Worm (Caenorhabditis elegans) whole organism, L4 larva: ENCODE results near the gene sptl-2.

ENCODE experiments used
- F26F4.8 ChIP-seq: fragments of 200-800 bp; sonication (Bioruptor generic); conservative IDR thresholded peaks from 2 replicates; pipeline ENCODE4 v1.3.6; 2022; ENCODE audit warnings: missing genetic modification characterization, missing compliant biosample characterization
- F37D6.2 ChIP-seq: sonication (generic microtip); optimal IDR thresholded peaks from 2 replicates; lab custom pipeline; 2016; ENCODE audit warnings: mild to moderate bottlenecking, missing genetic modification characterization, missing compliant biosample characterization
- R02D3.7 ChIP-seq: fragments of 150-350 bp; sonication (generic microtip); optimal IDR thresholded peaks from 3 replicates; lab custom pipeline; 2014; ENCODE audit warnings: missing biosample characterization, missing genetic modification characterization
- Y48G9A.11 ChIP-seq: fragments of 200-800 bp; sonication (Bioruptor generic); IDR thresholded peaks from 2 replicates; pipeline ENCODE4 v1.3.6; 2022; ENCODE audit warnings: missing genetic modification reagents, missing genetic modification characterization, missing compliant biosample characterization
- Y5F2A.4 ChIP-seq: fragments of 200-800 bp; sonication (Bioruptor generic); optimal IDR thresholded peaks from 2 replicates; lab custom pipeline; 2018; ENCODE audit warnings: mild to moderate bottlenecking, missing genetic modification characterization, missing compliant biosample characterization
- ZK337.2 ChIP-seq: fragments of 200-800 bp; sonication (Bioruptor generic); IDR thresholded peaks from 2 replicates; pipeline ENCODE4 v1.3.6; 2022; ENCODE audit warnings: missing genetic modification reagents, missing genetic modification characterization, missing compliant biosample characterization
- ZK546.5 ChIP-seq, 2 experiments: sonication (generic microtip); optimal IDR thresholded peaks; 2 replicates each; lab custom pipeline; 2017; ENCODE audit warnings: missing biosample characterization in 2 of 2, missing genetic modification characterization in 2 of 2
- attf-4 ChIP-seq: sonication (generic microtip); optimal IDR thresholded peaks from 3 replicates; lab custom pipeline; 2017; ENCODE audit warnings: missing biosample characterization, missing genetic modification characterization
- ceh-28 ChIP-seq: fragments of 150-350 bp; optimal IDR thresholded peaks from 2 replicates; lab custom pipeline; 2014; ENCODE audit warnings: missing biosample characterization, missing genetic modification reagents, missing genetic modification characterization
- ceh-32 ChIP-seq: sonication (generic microtip); optimal IDR thresholded peaks from 2 replicates; lab custom pipeline; 2016; ENCODE audit warnings: mild to moderate bottlenecking, missing genetic modification characterization, missing compliant biosample characterization; ENCODE audit not compliant: poor library complexity
- ceh-62 ChIP-seq: sonication (generic microtip); optimal IDR thresholded peaks from 2 replicates; lab custom pipeline; 2017; ENCODE audit warnings: missing biosample characterization, missing genetic modification characterization
- ceh-82 ChIP-seq: sonication (generic microtip); optimal IDR thresholded peaks from 2 replicates; lab custom pipeline; 2017; ENCODE audit warnings: missing biosample characterization, missing genetic modification characterization
- ces-1 ChIP-seq: fragments of 150-350 bp; sonication (generic microtip); optimal IDR thresholded peaks from 4 replicates; lab custom pipeline; 2014; ENCODE audit warnings: missing biosample characterization, missing genetic modification reagents, missing genetic modification characterization
- daf-16 ChIP-seq, 3 experiments: sonication (generic microtip); optimal IDR thresholded peaks; 2 replicates each; lab custom pipeline; 2016 to 2017; ENCODE audit warnings: missing genetic modification characterization in 3 of 3, missing genetic modification reagents in 3 of 3, mild to moderate bottlenecking in 2 of 3, missing compliant biosample characterization in 2 of 3, missing biosample characterization in 1 of 3, moderate library complexity in 1 of 3
- daf-8 ChIP-seq: fragments of 200-800 bp; sonication (Bioruptor generic); IDR thresholded peaks from 2 replicates; pipeline ENCODE4 v1.3.6; 2022; ENCODE audit warnings: missing genetic modification characterization, missing compliant biosample characterization
- dmd-6 ChIP-seq: fragments of 200-800 bp; sonication (Bioruptor generic); IDR thresholded peaks from 2 replicates; pipeline ENCODE4 v1.3.6; 2022; ENCODE audit warnings: missing genetic modification reagents, missing genetic modification characterization, missing compliant biosample characterization
- dpl-1 ChIP-seq: fragments of 150-350 bp; optimal IDR thresholded peaks from 2 replicates; lab custom pipeline; 2014; ENCODE audit warnings: missing biosample characterization, missing genetic modification reagents, missing genetic modification characterization
- dve-1 ChIP-seq: sonication (generic microtip); optimal IDR thresholded peaks from 2 replicates; lab custom pipeline; 2017; ENCODE audit warnings: antibody characterized with exemption, mild to moderate bottlenecking, missing genetic modification characterization, missing compliant biosample characterization; ENCODE audit not compliant: insufficient read depth
- egl-43 ChIP-seq: fragments of 200-800 bp; sonication (Bioruptor generic); IDR thresholded peaks from 2 replicates; pipeline ENCODE4 v1.3.6; 2022; ENCODE audit warnings: missing genetic modification reagents, missing genetic modification characterization, missing compliant biosample characterization
- hif-1 ChIP-seq, 2 experiments: sonication (generic microtip); optimal IDR thresholded peaks; 2 replicates each; lab custom pipeline; 2016 to 2017; ENCODE audit warnings: missing compliant biosample characterization in 2 of 2, missing genetic modification characterization in 2 of 2, missing genetic modification reagents in 2 of 2, missing genotype in 2 of 2, mild to moderate bottlenecking in 1 of 2
- hlh-11 ChIP-seq: fragments of 200-800 bp; sonication (Bioruptor generic); optimal IDR thresholded peaks from 2 replicates; lab custom pipeline; 2018; ENCODE audit warnings: mild to moderate bottlenecking, missing genetic modification characterization, missing compliant biosample characterization
- hlh-30 ChIP-seq: sonication (generic microtip); optimal IDR thresholded peaks from 2 replicates; lab custom pipeline; 2017; ENCODE audit warnings: antibody characterized with exemption, mild to moderate bottlenecking, missing genetic modification characterization, missing compliant biosample characterization; ENCODE audit not compliant: insufficient read depth
- lin-1 ChIP-seq: fragments of 200-800 bp; sonication (Bioruptor generic); IDR thresholded peaks from 2 replicates; pipeline ENCODE4 v1.3.6; 2022; ENCODE audit warnings: missing genetic modification reagents, missing genetic modification characterization, missing compliant biosample characterization
- lin-15B ChIP-seq: fragments of 150-350 bp; sonication (generic microtip); optimal IDR thresholded peaks from 3 replicates; lab custom pipeline; 2014; ENCODE audit warnings: missing biosample characterization, missing genetic modification characterization
- lin-38 ChIP-seq: fragments of 200-800 bp; sonication (Bioruptor generic); IDR thresholded peaks from 2 replicates; pipeline ENCODE4 v1.3.6; 2022; ENCODE audit warnings: missing genetic modification reagents, missing genetic modification characterization, missing compliant biosample characterization
- lin-39 ChIP-seq: fragments of 150-350 bp; optimal IDR thresholded peaks from 2 replicates; lab custom pipeline; 2014; ENCODE audit warnings: missing biosample characterization, missing genetic modification reagents, missing genetic modification characterization
- lir-3 ChIP-seq: sonication (generic microtip); optimal IDR thresholded peaks from 2 replicates; lab custom pipeline; 2016; ENCODE audit warnings: mild to moderate bottlenecking, missing genetic modification characterization, missing compliant biosample characterization
- lsy-2 ChIP-seq, 2 experiments: fragments of 150-350 bp in 1 of 2; sonication (generic microtip) in 1 of 2; optimal IDR thresholded peaks; 2 replicates each; lab custom pipeline; 2014 to 2017; ENCODE audit warnings: missing biosample characterization in 2 of 2, missing genetic modification characterization in 2 of 2
- mdl-1 ChIP-seq, 2 experiments: fragments of 150-350 bp in 1 of 2; sonication (generic microtip) in 1 of 2; optimal IDR thresholded peaks; 2 replicates each; lab custom pipeline; 2014 to 2017; ENCODE audit warnings: missing biosample characterization in 2 of 2, missing genetic modification characterization in 2 of 2
- mep-1 ChIP-seq: fragments of 150-350 bp; sonication (generic microtip); optimal IDR thresholded peaks from 3 replicates; lab custom pipeline; 2014; ENCODE audit warnings: missing biosample characterization, missing genetic modification characterization
- nhr-237 ChIP-seq: sonication (generic microtip); optimal IDR thresholded peaks from 2 replicates; lab custom pipeline; 2017; ENCODE audit warnings: missing biosample characterization, missing genetic modification characterization
- nhr-76 ChIP-seq: fragments of 150-350 bp; optimal IDR thresholded peaks from 2 replicates; lab custom pipeline; 2014; ENCODE audit warnings: missing biosample characterization, missing genetic modification characterization
- php-3 ChIP-seq: fragments of 200-800 bp; sonication (Bioruptor generic); IDR thresholded peaks from 2 replicates; pipeline ENCODE4 v1.3.6; 2022; ENCODE audit warnings: missing genetic modification reagents, missing genetic modification characterization, missing compliant biosample characterization
- rbr-2 ChIP-seq: sonication (generic microtip); optimal IDR thresholded peaks from 2 replicates; lab custom pipeline; 2016; ENCODE audit warnings: missing genotype, missing genetic modification characterization, missing compliant biosample characterization
- sdz-12 ChIP-seq: fragments of 200-800 bp; sonication (Bioruptor generic); optimal IDR thresholded peaks from 2 replicates; lab custom pipeline; 2018; ENCODE audit warnings: mild to moderate bottlenecking, missing genetic modification characterization, missing compliant biosample characterization
- skn-1 ChIP-seq: fragments of 150-350 bp; optimal IDR thresholded peaks from 2 replicates; lab custom pipeline; 2014; ENCODE audit warnings: missing biosample characterization, missing genetic modification characterization
- snpc-4 ChIP-seq: fragments of 150-350 bp; optimal IDR thresholded peaks from 2 replicates; lab custom pipeline; 2014; ENCODE audit warnings: missing biosample characterization, missing genetic modification characterization
- spr-1 ChIP-seq: sonication (generic microtip); optimal IDR thresholded peaks from 2 replicates; lab custom pipeline; 2016; ENCODE audit warnings: mild to moderate bottlenecking, missing genetic modification characterization, missing compliant biosample characterization
- tag-97 ChIP-seq: fragments of 200-800 bp; sonication (Bioruptor generic); IDR thresholded peaks from 2 replicates; pipeline ENCODE4 v1.3.6; 2022; ENCODE audit warnings: missing genetic modification characterization, missing compliant biosample characterization
- unc-39 ChIP-seq: sonication (generic microtip); optimal IDR thresholded peaks from 2 replicates; lab custom pipeline; 2017; ENCODE audit warnings: missing biosample characterization, missing genetic modification characterization
- vab-7 ChIP-seq: fragments of 200-800 bp; sonication (Bioruptor generic); IDR thresholded peaks from 2 replicates; pipeline ENCODE4 v1.3.6; 2022; ENCODE audit warnings: missing genetic modification reagents, missing genetic modification characterization, missing compliant biosample characterization
- zfp-3 ChIP-seq: fragments of 200-800 bp; sonication (Bioruptor generic); conservative IDR thresholded peaks from 2 replicates; pipeline ENCODE4 v1.3.6; 2022; ENCODE audit warnings: missing genetic modification reagents, missing genetic modification characterization, missing compliant biosample characterization
- zip-2 ChIP-seq: fragments of 150-350 bp; optimal IDR thresholded peaks from 2 replicates; lab custom pipeline; 2014; ENCODE audit warnings: missing biosample characterization, missing genetic modification characterization
- ztf-7 ChIP-seq: fragments of 150-350 bp; optimal IDR thresholded peaks from 2 replicates; lab custom pipeline; 2014; ENCODE audit warnings: missing biosample characterization, missing genetic modification characterization

sptl-2 gene

ce11 chrV:8031121-8031520 lies 14.1 kb downstream of the sptl-2 start, which contains the start of gene vars-1 (continued):
- TF ChIP-seq dmd-6 (GFP tag; lab: Robert Waterston, UW) (0 out of 2 replicates have a peak, but pooled peaks have one; percentile 13), egl-43 (GFP tag; lab: Robert Waterston, UW) (no peak), sdz-12 (no peak), lsy-2 (tag; optimal IDR thresholded peaks at IDR 0.05; lab: Kevin White, UChicago) (peak in 1 of 2 experiments; percentile 71), ces-1 (GFP tag; lab: Kevin White, UChicago) (no peak), ceh-28 (no peak), lin-39 (no peak), ceh-62 (tag; lab: Kevin White, UChicago) (no peak), skn-1 (tag; lab: Kevin White, UChicago) (no peak), daf-16 (GFP tag; optimal IDR thresholded peaks at IDR 0.05; lab: Kevin White, UChicago) (no peak), daf-16 (tag; optimal IDR thresholded peaks at IDR 0.05; lab: Kevin White, UChicago) (peak; percentile 37), unc-39 (tag; lab: Kevin White, UChicago) (no peak), zfp-3 (GFP tag; lab: Robert Waterston, UW) (no peak), Y5F2A.4 (GFP tag; lab: Kevin White, UChicago) (no peak), spr-1 (tag; lab: Kevin White, UChicago) (no peak), dve-1 (tag; lab: Kevin White, UChicago) (no peak), vab-7 (GFP tag; lab: Robert Waterston, UW) (no peak), rbr-2 (tag; lab: Kevin White, UChicago) (no peak), dpl-1 (GFP tag; lab: Kevin White, UChicago) (peak; percentile 93), attf-4 (tag; lab: Kevin White, UChicago) (no peak), hlh-11 (no peak), F37D6.2 (no peak), snpc-4 (tag; lab: Kevin White, UChicago) (no peak), lin-38 (GFP tag; lab: Robert Waterston, UW) (peak; percentile 93), tag-97 (no peak)
- TF ChIP-seq, all 104 proteins: peak for 17

- TF ChIP-seq lin-15B (tag; lab: Kevin White, UChicago) (no peak), daf-8 (GFP tag; lab: Robert Waterston, UW) (no peak), hif-1 (tag; optimal IDR thresholded peaks at IDR 0.05; lab: Kevin White, UChicago) (no peak), mep-1 (tag; lab: Kevin White, UChicago) (no peak), hlh-30 (tag; lab: Kevin White, UChicago) (no peak), zip-2 (tag; lab: Kevin White, UChicago) (no peak), lin-1 (GFP tag; lab: Robert Waterston, UW) (no peak), nhr-76 (no peak), ztf-7 (tag; lab: Kevin White, UChicago) (no peak), F26F4.8 (no peak), lsy-2 (tag; optimal IDR thresholded peaks at IDR 0.05; lab: Kevin White, UChicago) (no peak)
These were observed 17.8 kb downstream of the sptl-2 start, which contains the start of gene algn-12 for ce11 chrV:8034811-8035210. TSS of gene algn-12 (plus strand) at chrV:8035111.

- no peak for TF ChIP-seq Y48G9A.11 (GFP tag; lab: Robert Waterston, UW)
- no peak for TF ChIP-seq ceh-82
- no peak for TF ChIP-seq dpl-1 (GFP tag; lab: Kevin White, UChicago)
- no peak for TF ChIP-seq nhr-237
- no peak for TF ChIP-seq R02D3.7
- TF ChIP-seq ZK337.2 (GFP tag; lab: Robert Waterston, UW) = no peak
- no peak for TF ChIP-seq ceh-32 (tag; lab: Kevin White, UChicago)
- TF ChIP-seq mdl-1 (tag; optimal IDR thresholded peaks at IDR 0.05; lab: Kevin White, UChicago) = no peak
- no peak for TF ChIP-seq ZK546.5 (tag; optimal IDR thresholded peaks at IDR 0.05; lab: Kevin White, UChicago)
- no peak for TF ChIP-seq ztf-7 (tag; lab: Kevin White, UChicago)
- no peak for TF ChIP-seq php-3
- TF ChIP-seq attf-4 (tag; lab: Kevin White, UChicago) = no peak
- no peak for TF ChIP-seq hif-1 (tag; optimal IDR thresholded peaks at IDR 0.05; lab: Kevin White, UChicago)
- no peak for TF ChIP-seq tag-97
- TF ChIP-seq lir-3 (tag; lab: Kevin White, UChicago) = no peak
- TF ChIP-seq Y5F2A.4 (GFP tag; lab: Kevin White, UChicago) = no peak
These were observed 18.9 kb downstream of the sptl-2 start, which contains the start of gene ZC513.14 for ce11 chrV:8035947-8036346. TSS of gene ZC513.14 (minus strand) at chrV:8036047.
